Fruit fly (Drosophila melanogaster) whole organism, embryonic: Measurements from ENCODE around the gene CG7728.
A peak's percentile ranks its signal among the peaks of the same experiment; 100 is the strongest.

Source experiments
- Atf6 ChIP-seq: fragments of 200-800 bp; sonication (Bioruptor generic); IDR thresholded peaks from 2 replicates; pipeline ENCODE4 v1.3.6; 2022; ENCODE audit warnings: missing biosample characterization, missing genetic modification characterization
- B-H2 ChIP-seq: fragments of 200-800 bp; sonication (Bioruptor generic); optimal IDR thresholded peaks from 2 replicates; lab custom pipeline; 2018; ENCODE audit warnings: missing biosample characterization, mild to moderate bottlenecking, missing genetic modification characterization
- C15 ChIP-seq: fragments of 200-800 bp; sonication (Bioruptor generic); IDR thresholded peaks from 3 replicates; pipeline ENCODE4 v1.3.6; 2022; ENCODE audit warnings: missing biosample characterization, missing genetic modification characterization
- CG10543 ChIP-seq: fragments of 200-800 bp; sonication (Bioruptor generic); optimal IDR thresholded peaks from 3 replicates; lab custom pipeline; 2017; ENCODE audit warnings: missing biosample characterization, mild to moderate bottlenecking, missing genetic modification characterization, moderate library complexity
- CG11560 ChIP-seq: fragments of 200-800 bp; sonication (Bioruptor generic); IDR thresholded peaks from 3 replicates; pipeline ENCODE4 v1.3.6; 2022; ENCODE audit warnings: missing biosample characterization, missing genetic modification characterization
- CG12104 ChIP-seq: fragments of 200-800 bp; sonication (Bioruptor generic); optimal IDR thresholded peaks from 3 replicates; lab custom pipeline; 2016; ENCODE audit warnings: missing biosample characterization, missing genetic modification characterization
- CG12219 ChIP-seq: fragments of 200-800 bp; sonication (Bioruptor generic); optimal IDR thresholded peaks from 3 replicates; lab custom pipeline; 2018; ENCODE audit warnings: missing biosample characterization, mild to moderate bottlenecking, missing genetic modification characterization
- CG12744 ChIP-seq: fragments of 200-800 bp; sonication (Bioruptor generic); optimal IDR thresholded peaks from 2 replicates; lab custom pipeline; 2016; ENCODE audit warnings: missing biosample characterization, missing genetic modification characterization
- CG16813 ChIP-seq: fragments of 200-800 bp; sonication (Bioruptor generic); IDR thresholded peaks from 3 replicates; pipeline ENCODE4 v1.3.6; 2022; ENCODE audit warnings: missing biosample characterization, missing genetic modification characterization; ENCODE audit not compliant: partially characterized antibody
- CG18476 ChIP-seq: fragments of 200-800 bp; sonication (Bioruptor generic); optimal IDR thresholded peaks from 2 replicates; lab custom pipeline; 2016; ENCODE audit warnings: missing biosample characterization, mild to moderate bottlenecking, missing genetic modification characterization
- CG30020 ChIP-seq: fragments of 200-800 bp; optimal IDR thresholded peaks from 2 replicates; lab custom pipeline; 2019; ENCODE audit warnings: missing biosample characterization, mild to moderate bottlenecking, missing genetic modification characterization, moderate library complexity
- CG31388 ChIP-seq: fragments of 200-800 bp; sonication (Bioruptor generic); optimal IDR thresholded peaks from 2 replicates; lab custom pipeline; 2016; ENCODE audit warnings: missing biosample characterization, missing genetic modification characterization
- CG32767 ChIP-seq: fragments of 200-800 bp; sonication (Bioruptor generic); IDR thresholded peaks from 2 replicates; pipeline ENCODE4 v1.3.6; 2022; ENCODE audit warnings: missing biosample characterization, missing genetic modification characterization
- CG33213 ChIP-seq: fragments of 200-800 bp; sonication (Bioruptor generic); optimal IDR thresholded peaks from 3 replicates; lab custom pipeline; 2016; ENCODE audit warnings: missing biosample characterization, missing genetic modification characterization
- CG4360 ChIP-seq: fragments of 200-800 bp; sonication (Bioruptor generic); IDR thresholded peaks from 2 replicates; pipeline ENCODE4 v1.3.6; 2022; ENCODE audit warnings: missing biosample characterization, missing genetic modification characterization
- CG4730 ChIP-seq: fragments of 200-800 bp; sonication (Bioruptor generic); IDR thresholded peaks from 2 replicates; pipeline ENCODE4 v1.3.6; 2022; ENCODE audit warnings: missing biosample characterization, missing genetic modification characterization
- CG8478 ChIP-seq: fragments of >200 bp; optimal IDR thresholded peaks from 2 replicates; lab custom pipeline; 2018
- E2f1 ChIP-seq: fragments of 200-800 bp; sonication (Bioruptor generic); IDR thresholded peaks from 2 replicates; pipeline ENCODE4 v1.3.6; 2022; ENCODE audit warnings: missing biosample characterization, missing genetic modification characterization
- Fer1 ChIP-seq: fragments of 200-800 bp; sonication (Bioruptor generic); optimal IDR thresholded peaks from 2 replicates; lab custom pipeline; 2017; ENCODE audit warnings: missing biosample characterization, mild to moderate bottlenecking, missing genetic modification characterization
- HLH54F ChIP-seq: fragments of 200-800 bp; sonication (Bioruptor generic); optimal IDR thresholded peaks from 3 replicates; lab custom pipeline; 2016; ENCODE audit warnings: missing biosample characterization, missing genetic modification characterization
- HLHmδ ChIP-seq: fragments of 200-800 bp; sonication (Bioruptor generic); optimal IDR thresholded peaks from 2 replicates; lab custom pipeline; 2018; ENCODE audit warnings: missing biosample characterization, mild to moderate bottlenecking, missing genetic modification characterization, moderate library complexity
- Hsf ChIP-seq: fragments of 200-800 bp; sonication (Bioruptor generic); optimal IDR thresholded peaks from 3 replicates; lab custom pipeline; 2016; ENCODE audit warnings: missing biosample characterization, missing genetic modification characterization
- Pdp1 ChIP-seq, 2 experiments: fragments of 200-800 bp; sonication (Bioruptor generic); optimal IDR thresholded peaks; 3 replicates each; lab custom pipeline; 2016; ENCODE audit warnings: missing biosample characterization in 2 of 2, missing genetic modification characterization in 2 of 2, mild to moderate bottlenecking in 1 of 2, moderate library complexity in 1 of 2
- Rfx ChIP-seq: fragments of 200-800 bp; sonication (Bioruptor generic); IDR thresholded peaks from 2 replicates; pipeline ENCODE4 v1.3.6; 2022; ENCODE audit warnings: missing biosample characterization, missing genetic modification characterization
- Six4 ChIP-seq: fragments of 200-800 bp; sonication (Bioruptor generic); optimal IDR thresholded peaks from 2 replicates; lab custom pipeline; 2016; ENCODE audit warnings: missing biosample characterization, missing genetic modification characterization
- Stat92E ChIP-seq, 3 experiments: fragments of >200 bp in 2 of 3; fragments of 200-800 bp in 1 of 3; sonication (Bioruptor generic) in 1 of 3; optimal IDR thresholded peaks; 2 replicates each; lab custom pipeline; 2017 to 2019; ENCODE audit warnings: missing biosample characterization in 3 of 3, missing genetic modification characterization in 3 of 3, mild to moderate bottlenecking in 1 of 3, moderate library complexity in 1 of 3
- Trl ChIP-seq, 3 experiments: fragments of >200 bp in 2 of 3; fragments of 200-800 bp in 1 of 3; sonication (Bioruptor generic) in 1 of 3; optimal IDR thresholded peaks; 2 replicates in 1 of 3; 3 replicates in 2 of 3; lab custom pipeline; 2016 to 2017; ENCODE audit warnings: missing biosample characterization in 1 of 3, missing genetic modification characterization in 1 of 3
- YL-1 ChIP-seq: fragments of 200-800 bp; sonication (Bioruptor generic); optimal IDR thresholded peaks from 3 replicates; lab custom pipeline; 2017; ENCODE audit warnings: missing biosample characterization, mild to moderate bottlenecking, missing genetic modification characterization
- cad ChIP-seq: fragments of >200 bp; optimal IDR thresholded peaks from 2 replicates; lab custom pipeline; 2017; ENCODE audit warnings: missing biosample characterization, missing genetic modification characterization
- ci ChIP-seq: fragments of 200-800 bp; sonication (Bioruptor generic); IDR thresholded peaks from 3 replicates; pipeline ENCODE4 v1.3.6; 2022; ENCODE audit warnings: missing biosample characterization, missing genetic modification characterization
- dmrt11E ChIP-seq: fragments of 200-800 bp; sonication (Bioruptor generic); optimal IDR thresholded peaks from 3 replicates; lab custom pipeline; 2018; ENCODE audit warnings: missing biosample characterization, mild to moderate bottlenecking, missing genetic modification characterization, moderate library complexity
- fd96Cb ChIP-seq: fragments of 200-800 bp; sonication (Bioruptor generic); optimal IDR thresholded peaks from 2 replicates; lab custom pipeline; 2018; ENCODE audit warnings: missing biosample characterization, mild to moderate bottlenecking, missing genetic modification characterization, moderate library complexity
- gcm ChIP-seq: fragments of 200-800 bp; sonication (Bioruptor generic); optimal IDR thresholded peaks from 2 replicates; lab custom pipeline; 2019; ENCODE audit warnings: missing biosample characterization, mild to moderate bottlenecking, missing genetic modification characterization, moderate library complexity
- grn ChIP-seq: fragments of 200-800 bp; sonication (Bioruptor generic); optimal IDR thresholded peaks from 3 replicates; lab custom pipeline; 2017; ENCODE audit warnings: missing biosample characterization, missing genetic modification characterization
- ham ChIP-seq: fragments of 200-800 bp; sonication (Bioruptor generic); IDR thresholded peaks from 2 replicates; pipeline ENCODE4 v1.3.6; 2022; ENCODE audit warnings: missing biosample characterization, missing genetic modification characterization
- hb ChIP-seq: fragments of 200-800 bp; sonication (Bioruptor generic); IDR thresholded peaks from 3 replicates; pipeline ENCODE4 v1.3.6; 2022; ENCODE audit warnings: missing biosample characterization, missing genetic modification characterization; ENCODE audit not compliant: partially characterized antibody
- org-1 ChIP-seq: fragments of 200-800 bp; sonication (Bioruptor generic); optimal IDR thresholded peaks from 2 replicates; lab custom pipeline; 2017; ENCODE audit warnings: missing biosample characterization, missing genetic modification characterization
- otp ChIP-seq: fragments of 200-800 bp; sonication (Bioruptor generic); IDR thresholded peaks from 3 replicates; pipeline ENCODE4, ENCODE4 v1.3.6; 2022; ENCODE audit warnings: missing biosample characterization, missing genetic modification characterization
- pan ChIP-seq, 4 experiments: fragments of >200 bp in 3 of 4; fragments of 200-800 bp in 1 of 4; sonication (Bioruptor generic) in 1 of 4; optimal IDR thresholded peaks in 3 of 4; IDR thresholded peaks in 1 of 4; 2 replicates each; pipeline versions ENCODE4 v1.3.6 to Lab custom; 2017 to 2022; ENCODE audit warnings: missing biosample characterization in 2 of 4, missing genetic modification characterization in 2 of 4, mixed read lengths in 1 of 4
- pros ChIP-seq: fragments of 200-800 bp; sonication (Bioruptor generic); optimal IDR thresholded peaks from 3 replicates; lab custom pipeline; 2019; ENCODE audit warnings: missing biosample characterization, mild to moderate bottlenecking, missing genetic modification characterization, moderate library complexity
- psq ChIP-seq: fragments of 200-800 bp; sonication (Bioruptor generic); optimal IDR thresholded peaks from 2 replicates; lab custom pipeline; 2017; ENCODE audit warnings: missing biosample characterization, missing genetic modification characterization
- sc ChIP-seq, 3 experiments: fragments of >200 bp in 2 of 3; fragments of 200-800 bp in 1 of 3; sonication (Bioruptor generic) in 1 of 3; optimal IDR thresholded peaks; 2 replicates in 2 of 3; 3 replicates in 1 of 3; lab custom pipeline; 2017; ENCODE audit warnings: mild to moderate bottlenecking in 1 of 3, missing biosample characterization in 1 of 3, missing genetic modification characterization in 1 of 3, missing genetic modification reagents in 1 of 3
- shn ChIP-seq: fragments of 200-800 bp; sonication (Bioruptor generic); optimal IDR thresholded peaks from 3 replicates; lab custom pipeline; 2016; ENCODE audit warnings: missing biosample characterization, missing genetic modification characterization
- slp2 ChIP-seq: fragments of 200-800 bp; sonication (Bioruptor generic); optimal IDR thresholded peaks from 2 replicates; lab custom pipeline; 2016; ENCODE audit warnings: missing biosample characterization, missing genetic modification characterization
- sna ChIP-seq: fragments of 200-800 bp; sonication (Bioruptor generic); IDR thresholded peaks from 2 replicates; pipeline ENCODE4 v1.3.6; 2022; ENCODE audit warnings: missing biosample characterization, missing genetic modification characterization; ENCODE audit not compliant: partially characterized antibody
- so ChIP-seq: fragments of 200-800 bp; sonication (Bioruptor generic); IDR thresholded peaks from 3 replicates; pipeline ENCODE4 v1.3.6; 2022; ENCODE audit warnings: missing biosample characterization, missing genetic modification characterization
- sug ChIP-seq: fragments of 200-800 bp; optimal IDR thresholded peaks from 2 replicates; lab custom pipeline; 2019; ENCODE audit warnings: missing biosample characterization, mild to moderate bottlenecking, missing genetic modification characterization, moderate library complexity
- tap ChIP-seq: fragments of 200-800 bp; optimal IDR thresholded peaks from 3 replicates; lab custom pipeline; 2019; ENCODE audit warnings: missing biosample characterization, mild to moderate bottlenecking, missing genetic modification characterization, moderate library complexity
- tgo ChIP-seq: fragments of 200-800 bp; sonication (Bioruptor generic); IDR thresholded peaks from 3 replicates; pipeline ENCODE4 v1.3.6; 2022; ENCODE audit warnings: missing biosample characterization, missing genetic modification characterization
- tup ChIP-seq: fragments of 200-800 bp; sonication (Bioruptor generic); optimal IDR thresholded peaks from 2 replicates; lab custom pipeline; 2016; ENCODE audit warnings: missing biosample characterization, mild to moderate bottlenecking, missing genetic modification characterization, moderate library complexity

The CG7728 gene

dm6 chr3L:16989169-16989568, 27.2 kb upstream of the CG7728 start (continued):
- TF ChIP-seq YL-1 (GFP tag; lab: Kevin White, UChicago) (no peak), pros (GFP tag; lab: Kevin White, UChicago) (no peak), Hsf (GFP tag; lab: Kevin White, UChicago) (peak; percentile 15), sug (tag; lab: Kevin White, UChicago) (peak; percentile 24), shn (GFP tag; lab: Kevin White, UChicago) (no peak), cad (GFP tag; lab: Kevin White, UChicago) (no peak), CG31388 (GFP tag; lab: Kevin White, UChicago) (no peak), HLH54F (GFP tag; lab: Kevin White, UChicago) (no peak), sc (optimal IDR thresholded peaks at IDR 0.05; lab: Kevin White, UChicago) (no peak), sc (GFP tag; optimal IDR thresholded peaks at IDR 0.05; lab: Kevin White, UChicago) (no peak), CG18476 (GFP tag; lab: Kevin White, UChicago) (no peak), HLHmδ (GFP tag; lab: Kevin White, UChicago) (no peak), Six4 (GFP tag; lab: Kevin White, UChicago) (no peak), Stat92E (GFP tag; optimal IDR thresholded peaks at IDR 0.05; lab: Kevin White, UChicago) (peak in 1 of 3 experiments; percentile 30), CG4730 (GFP tag; lab: Robert Waterston, UW) (no peak), gcm (GFP tag; lab: Kevin White, UChicago) (peak; percentile 38), CG33213 (GFP tag; lab: Kevin White, UChicago) (no peak), CG12744 (GFP tag; lab: Kevin White, UChicago) (no peak), C15 (GFP tag; lab: Robert Waterston, UW) (no peak), Trl (optimal IDR thresholded peaks at IDR 0.05; lab: Kevin White, UChicago) (no peak), Trl (GFP tag; optimal IDR thresholded peaks at IDR 0.05; lab: Kevin White, UChicago) (no peak), tgo (no peak), hb (GFP tag; lab: Robert Waterston, UW) (no peak), tap (tag; lab: Kevin White, UChicago) (peak; percentile 2), slp2 (GFP tag; lab: Kevin White, UChicago) (no peak), sna (GFP tag; lab: Robert Waterston, UW) (no peak), org-1 (GFP tag; lab: Kevin White, UChicago) (peak; percentile 25), dmrt11E (tag; lab: Kevin White, UChicago) (peak; percentile 20), CG32767 (no peak), ham (no peak), CG16813 (GFP tag; lab: Robert Waterston, UW) (no peak), Pdp1 (GFP tag; optimal IDR thresholded peaks at IDR 0.05; lab: Kevin White, UChicago) (no peak), B-H2 (GFP tag; lab: Kevin White, UChicago) (no peak), CG12219 (GFP tag; lab: Kevin White, UChicago) (peak; percentile 28), CG12104 (GFP tag; lab: Kevin White, UChicago) (no peak), CG10543 (GFP tag; lab: Kevin White, UChicago) (no peak), E2f1 (GFP tag; lab: Robert Waterston, UW) (peak; percentile 18; the same call in 1 of the 2 replicates), so (GFP tag; lab: Robert Waterston, UW) (0 out of 3 replicates have a peak, but pooled peaks have one; percentile 31), ci (GFP tag; lab: Robert Waterston, UW) (no peak), tup (GFP tag; lab: Kevin White, UChicago) (no peak), otp (no peak), Rfx (GFP tag; lab: Robert Waterston, UW) (peak; percentile 40), CG30020 (tag; lab: Kevin White, UChicago) (no peak), CG11560 (tag; lab: Robert Waterston, UW) (no peak), Fer1 (GFP tag; lab: Kevin White, UChicago) (peak; percentile 37), pan (optimal IDR thresholded peaks at IDR 0.05; lab: Kevin White, UChicago) (no peak), pan (GFP tag; optimal IDR thresholded peaks at IDR 0.05 in 1 of 2, IDR thresholded peaks at IDR 0.05 in 1 of 2) (peak in 1 of 2 experiments; percentile 30), CG4360 (no peak), grn (peak; percentile 11), psq (GFP tag; lab: Kevin White, UChicago) (no peak), fd96Cb (peak; percentile 29), Atf6 (GFP tag; lab: Robert Waterston, UW) (peak; percentile 33; the same call in 1 of the 2 replicates), CG8478 (no peak)
